Fruit fly (Drosophila melanogaster) whole organism, wandering third instar larva: ENCODE data around the gene rdx.

Experiments
- Abd-B ChIP-seq: fragments of >200 bp; optimal IDR thresholded peaks from 2 replicates; lab custom pipeline; 2017; ENCODE audit warnings: missing biosample characterization, missing genetic modification characterization
- CG32264 ChIP-seq: fragments of 200-800 bp; sonication (Bioruptor generic); optimal IDR thresholded peaks from 2 replicates; lab custom pipeline; 2016; ENCODE audit warnings: missing biosample characterization, missing genetic modification characterization
- CG9705 ChIP-seq: fragments of 200-800 bp; sonication (Bioruptor generic); optimal IDR thresholded peaks from 2 replicates; lab custom pipeline; 2018; ENCODE audit warnings: missing biosample characterization, mild to moderate bottlenecking, missing genetic modification characterization
- CrebA ChIP-seq: fragments of 200-800 bp; sonication (Bioruptor generic); optimal IDR thresholded peaks from 2 replicates; lab custom pipeline; 2016; ENCODE audit warnings: missing biosample characterization, mild to moderate bottlenecking, missing genetic modification characterization, borderline replicate concordance
- Dfd ChIP-seq: fragments of >200 bp; optimal IDR thresholded peaks from 2 replicates; lab custom pipeline; 2017; ENCODE audit warnings: missing biosample characterization, missing genetic modification characterization
- Dif ChIP-seq: fragments of 200-275, 200-300 bp; sonication (Bioruptor generic); optimal IDR thresholded peaks from 2 replicates; lab custom pipeline; 2018; ENCODE audit warnings: missing biosample characterization, missing genetic modification characterization; ENCODE audit not compliant: partially characterized antibody
- GATAd ChIP-seq: sonication (Bioruptor generic); optimal IDR thresholded peaks from 2 replicates; lab custom pipeline; 2016; ENCODE audit warnings: missing biosample characterization, missing genetic modification characterization
- HLH106 ChIP-seq: fragments of 200-800 bp; optimal IDR thresholded peaks from 3 replicates; lab custom pipeline; 2019; ENCODE audit warnings: missing biosample characterization, mild to moderate bottlenecking, missing genetic modification characterization, moderate library complexity
- Hnf4 ChIP-seq: fragments of 200-800 bp; sonication (Bioruptor generic); optimal IDR thresholded peaks from 2 replicates; lab custom pipeline; 2016; ENCODE audit warnings: missing biosample characterization, mild to moderate bottlenecking, missing genetic modification characterization
- Hr78 ChIP-seq: fragments of >200 bp; optimal IDR thresholded peaks from 2 replicates; lab custom pipeline; 2017; ENCODE audit warnings: missing biosample characterization, missing genetic modification characterization
- Hr83 ChIP-seq: fragments of 200-300 bp; sonication (Bioruptor generic); optimal IDR thresholded peaks from 2 replicates; lab custom pipeline; 2016; ENCODE audit warnings: missing biosample characterization, mild to moderate bottlenecking, missing genetic modification characterization, moderate library complexity; ENCODE audit not compliant: poor library complexity, severe bottlenecking
- Jra ChIP-seq: sonication (Bioruptor generic); optimal IDR thresholded peaks from 2 replicates; lab custom pipeline; 2016; ENCODE audit warnings: missing biosample characterization, missing genetic modification characterization
- Mio ChIP-seq: sonication (Bioruptor generic); optimal IDR thresholded peaks from 2 replicates; lab custom pipeline; 2016; ENCODE audit warnings: missing biosample characterization, missing genetic modification characterization
- Myc ChIP-seq: fragments of >200 bp; optimal IDR thresholded peaks from 2 replicates; lab custom pipeline; 2017
- N ChIP-seq: fragments of >200 bp; optimal IDR thresholded peaks from 2 replicates; lab custom pipeline; 2018; ENCODE audit warnings: missing biosample characterization, missing external identifiers, missing genetic modification characterization
- OdsH ChIP-seq: fragments of 200-800 bp; sonication (Bioruptor generic); optimal IDR thresholded peaks from 2 replicates; lab custom pipeline; 2016; ENCODE audit warnings: missing biosample characterization, mild to moderate bottlenecking, missing genetic modification characterization
- Sp1 ChIP-seq: fragments of 200-800 bp; sonication (Bioruptor generic); optimal IDR thresholded peaks from 3 replicates; lab custom pipeline; 2019; ENCODE audit warnings: missing biosample characterization, mild to moderate bottlenecking, missing genetic modification characterization, moderate library complexity
- Vsx2 ChIP-seq: fragments of 200-300, 225-300 bp; sonication (Bioruptor generic); optimal IDR thresholded peaks from 2 replicates; lab custom pipeline; 2018; ENCODE audit warnings: missing biosample characterization, missing genetic modification characterization; ENCODE audit not compliant: partially characterized antibody
- br ChIP-seq: fragments of 200-800 bp; sonication (Bioruptor generic); optimal IDR thresholded peaks from 2 replicates; lab custom pipeline; 2016; ENCODE audit warnings: missing biosample characterization, missing genetic modification characterization
- dsf ChIP-seq: sonication (Bioruptor generic); optimal IDR thresholded peaks from 2 replicates; lab custom pipeline; 2016; ENCODE audit warnings: missing biosample characterization, missing genetic modification characterization, borderline replicate concordance
- ey ChIP-seq: fragments of 200-800 bp; sonication (Bioruptor generic); optimal IDR thresholded peaks from 2 replicates; lab custom pipeline; 2016; ENCODE audit warnings: missing biosample characterization, missing genetic modification characterization
- foxo ChIP-seq, 2 experiments: fragments of 200-800 bp; sonication (Bioruptor generic); optimal IDR thresholded peaks; 2 replicates in 1 of 2; 3 replicates in 1 of 2; lab custom pipeline; 2016 to 2017; ENCODE audit warnings: missing biosample characterization in 2 of 2, missing genetic modification characterization in 2 of 2
- fru ChIP-seq: fragments of 200-800 bp; sonication (Bioruptor generic); optimal IDR thresholded peaks from 3 replicates; lab custom pipeline; 2016; ENCODE audit warnings: missing biosample characterization, mild to moderate bottlenecking, missing genetic modification characterization
- h ChIP-seq: fragments of 200-800 bp; sonication (Bioruptor generic); optimal IDR thresholded peaks from 3 replicates; lab custom pipeline; 2016; ENCODE audit warnings: missing biosample characterization, mild to moderate bottlenecking, missing genetic modification characterization
- jim ChIP-seq: fragments of 175-275, 200-325 bp; sonication (Bioruptor generic); optimal IDR thresholded peaks from 2 replicates; lab custom pipeline; 2016; ENCODE audit warnings: missing biosample characterization, mild to moderate bottlenecking, missing genetic modification characterization
- psq ChIP-seq: fragments of 200-800 bp; sonication (Bioruptor generic); optimal IDR thresholded peaks from 3 replicates; lab custom pipeline; 2017; ENCODE audit warnings: missing biosample characterization, mild to moderate bottlenecking, missing genetic modification characterization, moderate library complexity
- rgr ChIP-seq: fragments of 200-800 bp; sonication (Bioruptor generic); optimal IDR thresholded peaks from 3 replicates; lab custom pipeline; 2016; ENCODE audit warnings: missing biosample characterization, mild to moderate bottlenecking, missing genetic modification characterization
- sage ChIP-seq: fragments of 200-800 bp; sonication (Bioruptor generic); optimal IDR thresholded peaks from 2 replicates; lab custom pipeline; 2016; ENCODE audit warnings: missing biosample characterization, mild to moderate bottlenecking, missing genetic modification characterization
- sv ChIP-seq: fragments of 200-800 bp; sonication (Bioruptor generic); optimal IDR thresholded peaks from 3 replicates; lab custom pipeline; 2016; ENCODE audit warnings: missing biosample characterization, missing genetic modification characterization
- tai ChIP-seq: sonication (Bioruptor generic); optimal IDR thresholded peaks from 2 replicates; lab custom pipeline; 2016; ENCODE audit warnings: missing biosample characterization, missing genetic modification characterization
- woc ChIP-seq: sonication (Bioruptor generic); optimal IDR thresholded peaks from 2 replicates; lab custom pipeline; 2016; ENCODE audit warnings: missing biosample characterization, mild to moderate bottlenecking, missing genetic modification characterization

The rdx gene

dm6 chr3R:13964074-13964473 lies 67.8 kb downstream of the rdx start, which contains the start of gene Kots:
TSS of gene Kots (minus strand) at chr3R:13964174.
- TF ChIP-seq Sp1 (GFP tag; lab: Kevin White, UChicago) (no peak), Jra (GFP tag; lab: Kevin White, UChicago) (no peak), CG32264 (GFP tag; lab: Kevin White, UChicago) (no peak), h (GFP tag; lab: Kevin White, UChicago) (no peak), psq (GFP tag; lab: Kevin White, UChicago) (no peak), sv (no peak)

- no peak for TF ChIP-seq Abd-B (GFP tag; lab: Kevin White, UChicago)
- no peak for TF ChIP-seq Hnf4 (GFP tag; lab: Kevin White, UChicago)
- no peak for TF ChIP-seq dsf (GFP tag; lab: Kevin White, UChicago)
- no peak for TF ChIP-seq CG9705
- no peak for TF ChIP-seq rgr (GFP tag; lab: Kevin White, UChicago)
- TF ChIP-seq Dif (GFP tag; lab: Kevin White, UChicago): no peak
- no peak for TF ChIP-seq h (GFP tag; lab: Kevin White, UChicago)
- TF ChIP-seq, all 38 proteins: peak for 0
These were observed 73.3 kb downstream of the rdx start, which contains the start of gene Ipp for dm6 chr3R:13958582-13958981. TSS of gene Ipp (plus strand) at chr3R:13958789.

- TF ChIP-seq Sp1 (GFP tag; lab: Kevin White, UChicago) (no peak), Mio (GFP tag; lab: Kevin White, UChicago) (no peak), OdsH (GFP tag; lab: Kevin White, UChicago) (no peak), dsf (GFP tag; lab: Kevin White, UChicago) (no peak), tai (GFP tag; lab: Kevin White, UChicago) (no peak), Myc (lab: Kevin White, UChicago) (no peak), N (GFP tag; lab: Kevin White, UChicago) (no peak)
These were observed 75.0 kb downstream of the rdx start for dm6 chr3R:13956809-13957351.

- TF ChIP-seq Dfd (GFP tag; lab: Kevin White, UChicago): no peak
- TF ChIP-seq Hnf4 (GFP tag; lab: Kevin White, UChicago): peak; percentile 61
- peak; percentile 59 for TF ChIP-seq ey (GFP tag; lab: Kevin White, UChicago)
- no peak for TF ChIP-seq N (GFP tag; lab: Kevin White, UChicago)
- no peak for TF ChIP-seq dsf (GFP tag; lab: Kevin White, UChicago)
- no peak for TF ChIP-seq GATAd (GFP tag; lab: Kevin White, UChicago)
- TF ChIP-seq fru (GFP tag; lab: Kevin White, UChicago): peak; percentile 58
- TF ChIP-seq foxo (GFP tag; optimal IDR thresholded peaks at IDR 0.05; lab: Kevin White, UChicago): peak in 1 of 2 experiments; percentile 49
- TF ChIP-seq Dif (GFP tag; lab: Kevin White, UChicago): no peak
- peak; percentile 5 for TF ChIP-seq h (GFP tag; lab: Kevin White, UChicago)
- TF ChIP-seq sv: no peak
- no peak for TF ChIP-seq Hr78 (GFP tag; lab: Kevin White, UChicago)
- TF ChIP-seq psq (GFP tag; lab: Kevin White, UChicago): peak; percentile 42
- TF ChIP-seq br (GFP tag; lab: Kevin White, UChicago): peak; percentile 59
- peak; percentile 69 for TF ChIP-seq woc (GFP tag; lab: Kevin White, UChicago)
- peak; percentile 30 for TF ChIP-seq rgr (GFP tag; lab: Kevin White, UChicago)
- TF ChIP-seq OdsH (GFP tag; lab: Kevin White, UChicago): peak; percentile 43
- TF ChIP-seq HLH106 (tag; lab: Kevin White, UChicago): peak; percentile 39
These were observed 76.6 kb downstream of the rdx start for dm6 chr3R:13955227-13955626.

dm6 chr3R:13952303-13952702 lies 79.6 kb downstream of the rdx start:
- TF ChIP-seq N (GFP tag; lab: Kevin White, UChicago): no peak
- TF ChIP-seq Hr83 (GFP tag; lab: Kevin White, UChicago): no peak
- no peak for TF ChIP-seq sv
- TF ChIP-seq jim (GFP tag; lab: Kevin White, UChicago): no peak
- TF ChIP-seq CrebA (GFP tag; lab: Kevin White, UChicago): no peak
- no peak for TF ChIP-seq Sp1 (GFP tag; lab: Kevin White, UChicago)
- TF ChIP-seq ey (GFP tag; lab: Kevin White, UChicago): no peak
- TF ChIP-seq sage (GFP tag; lab: Kevin White, UChicago): no peak
- no peak for TF ChIP-seq Vsx2
